Worm (Caenorhabditis elegans) whole organism, young adult: ENCODE data around the gene dyf-4.

ENCODE experiments used
- B0261.1 ChIP-seq: sonication (generic microtip); optimal IDR thresholded peaks from 2 replicates; lab custom pipeline; 2016; ENCODE audit warnings: mild to moderate bottlenecking, missing genetic modification characterization, moderate library complexity, missing compliant biosample characterization
- B0336.3 ChIP-seq: fragments of 200-800 bp; sonication (Bioruptor generic); IDR thresholded peaks from 2 replicates; pipeline ENCODE4 v1.3.6; 2022; ENCODE audit warnings: missing genetic modification characterization, missing compliant biosample characterization
- F39B2.1 ChIP-seq: fragments of 200-800 bp; sonication (Bioruptor generic); IDR thresholded peaks from 2 replicates; pipeline ENCODE4 v1.3.6; 2022; ENCODE audit warnings: missing genetic modification reagents, missing genetic modification characterization, missing compliant biosample characterization
- F49E8.2 ChIP-seq: sonication (generic microtip); optimal IDR thresholded peaks from 3 replicates; lab custom pipeline; 2017; ENCODE audit warnings: missing genetic modification characterization, mild to moderate bottlenecking, missing compliant biosample characterization, antibody characterized with exemption, moderate library complexity; ENCODE audit not compliant: insufficient read depth
- K12H6.12 ChIP-seq: fragments of 200-800 bp; sonication (Bioruptor generic); optimal IDR thresholded peaks from 2 replicates; lab custom pipeline; 2018; ENCODE audit warnings: mild to moderate bottlenecking, missing genetic modification characterization, missing compliant biosample characterization
- Y53G8AR.9 ChIP-seq: fragments of 200-800 bp; sonication (Bioruptor generic); conservative IDR thresholded peaks from 2 replicates; pipeline ENCODE4 v1.3.6; 2022; ENCODE audit warnings: missing genetic modification reagents, missing genetic modification characterization, missing compliant biosample characterization
- akir-1 ChIP-seq: fragments of 200-800 bp; sonication (Bioruptor generic); optimal IDR thresholded peaks from 2 replicates; lab custom pipeline; 2018; ENCODE audit warnings: mild to moderate bottlenecking, missing genetic modification characterization, moderate library complexity, missing compliant biosample characterization
- atf-7 ChIP-seq: sonication (generic microtip); optimal IDR thresholded peaks from 2 replicates; lab custom pipeline; 2017; ENCODE audit warnings: mild to moderate bottlenecking, missing genetic modification characterization, missing compliant biosample characterization
- attf-3 ChIP-seq: fragments of 200-800 bp; sonication (Bioruptor generic); conservative IDR thresholded peaks from 2 replicates; pipeline ENCODE4 v1.3.6; 2022; ENCODE audit warnings: missing genetic modification reagents, missing genetic modification characterization, missing compliant biosample characterization
- bed-2 ChIP-seq: fragments of 200-800 bp; sonication (Bioruptor generic); IDR thresholded peaks from 2 replicates; pipeline ENCODE4 v1.3.6; 2022; ENCODE audit warnings: missing genetic modification reagents, missing genetic modification characterization, missing compliant biosample characterization
- cebp-1 ChIP-seq, 2 experiments: fragments of 200-800 bp in 1 of 2; sonication (Bioruptor generic) in 1 of 2; sonication (generic microtip) in 1 of 2; IDR thresholded peaks in 1 of 2; optimal IDR thresholded peaks in 1 of 2; 2 replicates each; pipeline versions ENCODE4 v1.3.6 to Lab custom; 2017 to 2022; ENCODE audit warnings: missing compliant biosample characterization in 2 of 2, missing genetic modification characterization in 2 of 2, mild to moderate bottlenecking in 1 of 2, missing genetic modification reagents in 1 of 2, moderate library complexity in 1 of 2
- ceh-100 ChIP-seq: fragments of 200-800 bp; sonication (Bioruptor generic); IDR thresholded peaks from 2 replicates; pipeline ENCODE4 v1.3.6; 2022; ENCODE audit warnings: missing genetic modification reagents, missing genetic modification characterization, missing compliant biosample characterization
- ceh-40 ChIP-seq: fragments of 200-800 bp; sonication (Bioruptor generic); IDR thresholded peaks from 2 replicates; pipeline ENCODE4 v1.3.6; 2022; ENCODE audit warnings: missing genetic modification characterization, missing compliant biosample characterization
- die-1 ChIP-seq: sonication (generic microtip); optimal IDR thresholded peaks from 2 replicates; lab custom pipeline; 2016; ENCODE audit warnings: missing genotype, mild to moderate bottlenecking, missing genetic modification characterization, missing compliant biosample characterization
- dox-1 ChIP-seq: fragments of 200-800 bp; sonication (Bioruptor generic); IDR thresholded peaks from 2 replicates; pipeline ENCODE4 v1.3.6; 2022; ENCODE audit warnings: missing genetic modification reagents, missing genetic modification characterization, missing compliant biosample characterization
- dpl-1 ChIP-seq: fragments of 150-350 bp; optimal IDR thresholded peaks from 2 replicates; lab custom pipeline; 2014; ENCODE audit warnings: missing biosample characterization, missing genetic modification reagents, missing genetic modification characterization
- egl-18 ChIP-seq: fragments of 200-800 bp; sonication (Bioruptor generic); IDR thresholded peaks from 2 replicates; pipeline ENCODE4 v1.3.6; 2022; ENCODE audit warnings: missing genetic modification reagents, missing genetic modification characterization, missing compliant biosample characterization
- ekl-4 ChIP-seq: fragments of 200-800 bp; sonication (Bioruptor generic); IDR thresholded peaks from 2 replicates; pipeline ENCODE4 v1.3.6; 2022; ENCODE audit warnings: missing genetic modification reagents, missing genetic modification characterization, missing compliant biosample characterization
- fkh-3 ChIP-seq: sonication (generic microtip); optimal IDR thresholded peaks from 2 replicates; lab custom pipeline; 2016; ENCODE audit warnings: mild to moderate bottlenecking, missing genetic modification characterization, missing compliant biosample characterization
- him-1 ChIP-seq: sonication (generic microtip); optimal IDR thresholded peaks from 2 replicates; lab custom pipeline; 2016; ENCODE audit warnings: missing genotype, missing genetic modification reagents, missing genetic modification characterization, missing compliant biosample characterization
- hrde-1 ChIP-seq: sonication (generic microtip); optimal IDR thresholded peaks from 2 replicates; lab custom pipeline; 2016; ENCODE audit warnings: missing genetic modification characterization, mild to moderate bottlenecking, missing compliant biosample characterization, moderate library complexity, missing genotype, missing genetic modification reagents, borderline replicate concordance
- hsf-1 ChIP-seq: fragments of 200-800 bp; sonication (Bioruptor generic); IDR thresholded peaks from 2 replicates; pipeline ENCODE4 v1.3.6; 2022; ENCODE audit warnings: missing genetic modification reagents, missing genetic modification characterization, missing compliant biosample characterization
- let-526 ChIP-seq: fragments of 200-800 bp; sonication (Bioruptor generic); IDR thresholded peaks from 2 replicates; pipeline ENCODE4 v1.3.6; 2022; ENCODE audit warnings: missing genetic modification reagents, missing genetic modification characterization, missing compliant biosample characterization
- let-607 ChIP-seq, 2 experiments: fragments of 200-800 bp in 1 of 2; sonication (Bioruptor generic) in 1 of 2; sonication (generic microtip) in 1 of 2; optimal IDR thresholded peaks; 2 replicates each; lab custom pipeline; 2016 to 2018; ENCODE audit warnings: mild to moderate bottlenecking in 2 of 2, missing compliant biosample characterization in 2 of 2, missing genetic modification characterization in 2 of 2, moderate library complexity in 2 of 2, missing genotype in 1 of 2
- lin-35 ChIP-seq, 3 experiments: fragments of 150-350 bp in 2 of 3; sonication (generic microtip) in 1 of 3; optimal IDR thresholded peaks; 2 replicates each; lab custom pipeline; 2014 to 2018; ENCODE audit warnings: missing biosample characterization in 3 of 3, missing genetic modification characterization in 3 of 3, missing genetic modification reagents in 3 of 3
- lsy-27 ChIP-seq: sonication (generic microtip); optimal IDR thresholded peaks from 2 replicates; lab custom pipeline; 2017; ENCODE audit warnings: missing genetic modification characterization, mild to moderate bottlenecking, missing compliant biosample characterization, antibody characterized with exemption, missing genotype, borderline replicate concordance; ENCODE audit not compliant: insufficient read depth
- madf-6 ChIP-seq: fragments of 200-800 bp; sonication (Bioruptor generic); IDR thresholded peaks from 2 replicates; pipeline ENCODE4 v1.3.6; 2022; ENCODE audit warnings: missing genetic modification reagents, missing genetic modification characterization, missing compliant biosample characterization
- nhr-120 ChIP-seq: fragments of 200-800 bp; sonication (Bioruptor generic); IDR thresholded peaks from 2 replicates; pipeline ENCODE4 v1.3.6; 2022; ENCODE audit warnings: missing genetic modification characterization, missing compliant biosample characterization
- nhr-27 ChIP-seq: fragments of 200-800 bp; sonication (Bioruptor generic); optimal IDR thresholded peaks from 2 replicates; lab custom pipeline; 2018; ENCODE audit warnings: mild to moderate bottlenecking, missing genetic modification characterization, moderate library complexity, missing compliant biosample characterization
- nhr-90 ChIP-seq: sonication (generic microtip); optimal IDR thresholded peaks from 2 replicates; lab custom pipeline; 2016; ENCODE audit warnings: missing genotype, mild to moderate bottlenecking, missing genetic modification characterization, missing compliant biosample characterization
- pha-4 ChIP-seq: fragments of 150-350 bp; sonication (generic microtip); optimal IDR thresholded peaks from 2 replicates; lab custom pipeline; 2014; ENCODE audit warnings: missing biosample characterization, missing genetic modification reagents, missing genetic modification characterization
- rec-8 ChIP-seq, 2 experiments: sonication (generic microtip); optimal IDR thresholded peaks; 2 replicates each; lab custom pipeline; 2016; ENCODE audit warnings: mild to moderate bottlenecking in 2 of 2, missing genetic modification characterization in 2 of 2, missing genetic modification reagents in 2 of 2, missing genotype in 2 of 2, missing biosample characterization in 1 of 2, missing compliant biosample characterization in 1 of 2, moderate library complexity in 1 of 2
- snpc-1.1 ChIP-seq: sonication (generic microtip); optimal IDR thresholded peaks from 2 replicates; lab custom pipeline; 2017; ENCODE audit warnings: missing genetic modification characterization, mild to moderate bottlenecking, missing compliant biosample characterization, antibody characterized with exemption, moderate library complexity, missing genotype, missing genetic modification reagents; ENCODE audit not compliant: insufficient read depth
- snpc-3.4 ChIP-seq: sonication (generic microtip); optimal IDR thresholded peaks from 2 replicates; lab custom pipeline; 2017; ENCODE audit warnings: missing genetic modification characterization, mild to moderate bottlenecking, missing compliant biosample characterization, antibody characterized with exemption, moderate library complexity, missing genotype, missing genetic modification reagents
- sptf-2 ChIP-seq: fragments of 200-800 bp; sonication (Bioruptor generic); optimal IDR thresholded peaks from 2 replicates; lab custom pipeline; 2018; ENCODE audit warnings: mild to moderate bottlenecking, missing genetic modification characterization, missing compliant biosample characterization
- ztf-18 ChIP-seq: sonication (generic microtip); optimal IDR thresholded peaks from 2 replicates; lab custom pipeline; 2016; ENCODE audit warnings: missing genotype, mild to moderate bottlenecking, missing genetic modification characterization, missing compliant biosample characterization
- ztf-28 ChIP-seq: fragments of 200-800 bp; sonication (Bioruptor generic); IDR thresholded peaks from 2 replicates; pipeline ENCODE4 v1.3.6; 2022; ENCODE audit warnings: missing genetic modification reagents, missing genetic modification characterization, missing compliant biosample characterization

The dyf-4 gene

ce11 chrV:12512773-12513172 is 12.8 kb downstream of the dyf-4 start, which contains the start of the genes T28H10.2 and lgmn-1 (continued):
- TF ChIP-seq cebp-1 (GFP tag; IDR thresholded peaks at IDR 0.05; lab: Robert Waterston, UW) (0 out of 2 replicates have a peak, but pooled peaks have one; percentile 17), cebp-1 (tag; optimal IDR thresholded peaks at IDR 0.05; lab: Kevin White, UChicago) (peak; percentile 38), egl-18 (no peak), nhr-120 (GFP tag; lab: Robert Waterston, UW) (no peak), lsy-27 (tag; lab: Kevin White, UChicago) (no peak), him-1 (tag; lab: Kevin White, UChicago) (no peak), lin-35 (GFP tag; optimal IDR thresholded peaks at IDR 0.05; lab: Kevin White, UChicago) (no peak), pha-4 (no peak), hrde-1 (tag; lab: Kevin White, UChicago) (no peak), nhr-27 (tag; lab: Kevin White, UChicago) (no peak), dox-1 (GFP tag; lab: Robert Waterston, UW) (0 out of 2 replicates have a peak, but pooled peaks have one; percentile 11), let-607 (tag; optimal IDR thresholded peaks at IDR 0.05; lab: Kevin White, UChicago) (peak in 1 of 2 experiments; percentile 42), rec-8 (tag; optimal IDR thresholded peaks at IDR 0.05; lab: Kevin White, UChicago) (no peak), snpc-1.1 (tag; lab: Kevin White, UChicago) (no peak), madf-6 (GFP tag; lab: Robert Waterston, UW) (no peak), F49E8.2 (tag; lab: Kevin White, UChicago) (no peak), F39B2.1 (GFP tag; lab: Robert Waterston, UW) (no peak), atf-7 (tag; lab: Kevin White, UChicago) (no peak), attf-3 (GFP tag; lab: Robert Waterston, UW) (no peak), fkh-3 (no peak), B0336.3 (GFP tag; lab: Robert Waterston, UW) (no peak), ceh-100 (GFP tag; lab: Robert Waterston, UW) (no peak)
- TF ChIP-seq, all 124 proteins: peak for 8

DNA sequence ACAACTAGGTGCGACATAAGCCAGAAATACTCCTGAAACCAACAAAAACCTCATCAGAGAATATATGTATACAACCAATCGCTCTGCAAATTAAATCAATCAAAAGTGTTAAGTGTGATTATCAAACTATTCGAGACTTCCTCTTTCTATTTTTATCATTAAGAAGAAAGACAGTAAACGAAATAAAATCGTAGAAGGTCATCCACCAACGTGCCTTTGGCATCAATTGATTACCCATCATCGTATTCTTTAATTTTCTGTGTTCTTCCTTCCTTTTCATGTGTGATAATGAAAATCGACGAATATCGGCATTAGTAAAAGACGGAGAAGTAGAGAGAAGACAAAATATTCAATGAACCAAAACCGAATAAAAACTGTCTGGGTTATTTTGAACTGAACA is 13.6 kb downstream of the dyf-4 start:
- TF ChIP-seq akir-1 (GFP tag; lab: Kevin White, UChicago) (no peak), sptf-2 (GFP tag; lab: Kevin White, UChicago) (no peak), madf-6 (GFP tag; lab: Robert Waterston, UW) (no peak), snpc-3.4 (tag; lab: Kevin White, UChicago) (no peak), let-526 (GFP tag; lab: Robert Waterston, UW) (no peak), K12H6.12 (tag; lab: Kevin White, UChicago) (no peak), ceh-40 (no peak), ztf-18 (tag; lab: Kevin White, UChicago) (no peak), bed-2 (GFP tag; lab: Robert Waterston, UW) (no peak), lsy-27 (tag; lab: Kevin White, UChicago) (no peak), hrde-1 (tag; lab: Kevin White, UChicago) (no peak), B0261.1 (tag; lab: Kevin White, UChicago) (no peak), nhr-120 (GFP tag; lab: Robert Waterston, UW) (no peak), dpl-1 (no peak), hsf-1 (GFP tag; lab: Robert Waterston, UW) (no peak), nhr-90 (no peak), ekl-4 (GFP tag; lab: Robert Waterston, UW) (no peak), Y53G8AR.9 (GFP tag; lab: Robert Waterston, UW) (no peak), ztf-28 (GFP tag; lab: Robert Waterston, UW) (no peak), die-1 (tag; lab: Kevin White, UChicago) (no peak)
